Worm (Caenorhabditis elegans) whole organism, young adult: ENCODE results near the gene pkc-1.

ENCODE experiments used
- B0035.1 ChIP-seq: sonication (generic microtip); optimal IDR thresholded peaks from 2 replicates; lab custom pipeline; 2016; ENCODE audit warnings: missing genetic modification characterization, mild to moderate bottlenecking, missing compliant biosample characterization, missing genotype, missing genetic modification reagents
- B0336.3 ChIP-seq: fragments of 200-800 bp; sonication (Bioruptor generic); IDR thresholded peaks from 2 replicates; pipeline ENCODE4 v1.3.6; 2022; ENCODE audit warnings: missing genetic modification characterization, missing compliant biosample characterization
- F52B5.7 ChIP-seq: sonication (generic microtip); optimal IDR thresholded peaks from 2 replicates; lab custom pipeline; 2016; ENCODE audit warnings: mild to moderate bottlenecking, missing genetic modification characterization, missing compliant biosample characterization
- T07F8.4 ChIP-seq: sonication (generic microtip); optimal IDR thresholded peaks from 2 replicates; lab custom pipeline; 2016; ENCODE audit warnings: mild to moderate bottlenecking, missing genetic modification characterization, moderate library complexity, missing compliant biosample characterization
- Y53F4B.3 ChIP-seq: fragments of 200-800 bp; sonication (Bioruptor generic); IDR thresholded peaks from 2 replicates; pipeline ENCODE4 v1.3.6; 2022; ENCODE audit warnings: missing genetic modification reagents, missing genetic modification characterization, missing compliant biosample characterization
- Y53G8AR.9 ChIP-seq: fragments of 200-800 bp; sonication (Bioruptor generic); conservative IDR thresholded peaks from 2 replicates; pipeline ENCODE4 v1.3.6; 2022; ENCODE audit warnings: missing genetic modification reagents, missing genetic modification characterization, missing compliant biosample characterization
- Y95B8A.8 ChIP-seq: fragments of 200-800 bp; sonication (Bioruptor generic); IDR thresholded peaks from 2 replicates; pipeline ENCODE4 v1.3.6; 2022; ENCODE audit warnings: missing genetic modification reagents, missing genetic modification characterization, missing compliant biosample characterization
- aptf-3 ChIP-seq: fragments of 200-800 bp; sonication (Bioruptor generic); IDR thresholded peaks from 2 replicates; pipeline ENCODE4 v1.3.6; 2022; ENCODE audit warnings: missing genetic modification characterization, missing compliant biosample characterization
- athp-1 ChIP-seq: sonication (generic microtip); optimal IDR thresholded peaks from 2 replicates; lab custom pipeline; 2017; ENCODE audit warnings: mild to moderate bottlenecking, missing genetic modification characterization, missing compliant biosample characterization
- attf-3 ChIP-seq: fragments of 200-800 bp; sonication (Bioruptor generic); conservative IDR thresholded peaks from 2 replicates; pipeline ENCODE4 v1.3.6; 2022; ENCODE audit warnings: missing genetic modification reagents, missing genetic modification characterization, missing compliant biosample characterization
- attf-5 ChIP-seq: fragments of 200-800 bp; sonication (Bioruptor generic); optimal IDR thresholded peaks from 2 replicates; lab custom pipeline; 2018; ENCODE audit warnings: mild to moderate bottlenecking, missing genetic modification characterization, missing compliant biosample characterization
- attf-6 ChIP-seq: fragments of 200-800 bp; sonication (Bioruptor generic); IDR thresholded peaks from 2 replicates; pipeline ENCODE4 v1.3.6; 2022; ENCODE audit warnings: missing genetic modification reagents, missing genetic modification characterization, missing compliant biosample characterization
- cebp-2 ChIP-seq: fragments of 200-800 bp; sonication (Bioruptor generic); IDR thresholded peaks from 2 replicates; pipeline ENCODE4 v1.3.6; 2022; ENCODE audit warnings: missing genetic modification characterization, missing compliant biosample characterization
- dox-1 ChIP-seq: fragments of 200-800 bp; sonication (Bioruptor generic); IDR thresholded peaks from 2 replicates; pipeline ENCODE4 v1.3.6; 2022; ENCODE audit warnings: missing genetic modification reagents, missing genetic modification characterization, missing compliant biosample characterization
- dpl-1 ChIP-seq: fragments of 150-350 bp; optimal IDR thresholded peaks from 2 replicates; lab custom pipeline; 2014; ENCODE audit warnings: missing biosample characterization, missing genetic modification reagents, missing genetic modification characterization
- egl-18 ChIP-seq: fragments of 200-800 bp; sonication (Bioruptor generic); IDR thresholded peaks from 2 replicates; pipeline ENCODE4 v1.3.6; 2022; ENCODE audit warnings: missing genetic modification reagents, missing genetic modification characterization, missing compliant biosample characterization
- egl-44 ChIP-seq: fragments of 200-800 bp; sonication (Bioruptor generic); IDR thresholded peaks from 2 replicates; pipeline ENCODE4 v1.3.6; 2022; ENCODE audit warnings: missing genetic modification reagents, missing genetic modification characterization, missing compliant biosample characterization
- egrh-3 ChIP-seq: fragments of 200-800 bp; sonication (Bioruptor generic); IDR thresholded peaks from 2 replicates; pipeline ENCODE4 v1.3.6; 2022; ENCODE audit warnings: missing genetic modification reagents, missing genetic modification characterization, missing compliant biosample characterization
- ets-4 ChIP-seq: fragments of 200-800 bp; sonication (Bioruptor generic); optimal IDR thresholded peaks from 2 replicates; lab custom pipeline; 2018; ENCODE audit warnings: mild to moderate bottlenecking, missing genetic modification characterization, missing compliant biosample characterization
- gei-17 ChIP-seq: fragments of 200-800 bp; sonication (Bioruptor generic); optimal IDR thresholded peaks from 2 replicates; lab custom pipeline; 2018; ENCODE audit warnings: mild to moderate bottlenecking, missing genetic modification characterization, missing compliant biosample characterization
- hmg-1.2 ChIP-seq: fragments of 200-800 bp; sonication (Bioruptor generic); IDR thresholded peaks from 2 replicates; pipeline ENCODE4 v1.3.6; 2022; ENCODE audit warnings: missing genetic modification reagents, missing genetic modification characterization, missing compliant biosample characterization
- let-607 ChIP-seq, 2 experiments: fragments of 200-800 bp in 1 of 2; sonication (Bioruptor generic) in 1 of 2; sonication (generic microtip) in 1 of 2; optimal IDR thresholded peaks; 2 replicates each; lab custom pipeline; 2016 to 2018; ENCODE audit warnings: mild to moderate bottlenecking in 2 of 2, missing compliant biosample characterization in 2 of 2, missing genetic modification characterization in 2 of 2, moderate library complexity in 2 of 2, missing genotype in 1 of 2
- lin-40 ChIP-seq: sonication (generic microtip); optimal IDR thresholded peaks from 2 replicates; lab custom pipeline; 2016; ENCODE audit warnings: missing genetic modification characterization, mild to moderate bottlenecking, missing compliant biosample characterization, missing genotype, missing genetic modification reagents
- lsl-1 ChIP-seq: fragments of 200-800 bp; sonication (Bioruptor generic); optimal IDR thresholded peaks from 2 replicates; lab custom pipeline; 2018; ENCODE audit warnings: mild to moderate bottlenecking, missing genetic modification characterization, moderate library complexity, missing compliant biosample characterization
- madf-10 ChIP-seq: sonication (generic microtip); optimal IDR thresholded peaks from 2 replicates; lab custom pipeline; 2016; ENCODE audit warnings: mild to moderate bottlenecking, missing genetic modification characterization, missing compliant biosample characterization
- mcd-1 ChIP-seq: fragments of 200-800 bp; sonication (Bioruptor generic); IDR thresholded peaks from 2 replicates; pipeline ENCODE4 v1.3.6; 2022; ENCODE audit warnings: missing genetic modification reagents, missing genetic modification characterization, missing compliant biosample characterization
- mxl-1 ChIP-seq: sonication (generic microtip); optimal IDR thresholded peaks from 2 replicates; lab custom pipeline; 2016; ENCODE audit warnings: missing genetic modification characterization, missing compliant biosample characterization
- nfya-1 ChIP-seq: sonication (generic microtip); optimal IDR thresholded peaks from 2 replicates; lab custom pipeline; 2017; ENCODE audit warnings: antibody characterized with exemption, missing compliant biosample characterization, missing genetic modification characterization, borderline replicate concordance; ENCODE audit not compliant: insufficient read depth
- nfyb-1 ChIP-seq: fragments of 200-800 bp; sonication (Bioruptor generic); IDR thresholded peaks from 2 replicates; pipeline ENCODE4 v1.3.6; 2022; ENCODE audit warnings: missing genetic modification reagents, missing genetic modification characterization, missing compliant biosample characterization
- rcor-1 ChIP-seq: fragments of 200-800 bp; sonication (Bioruptor generic); IDR thresholded peaks from 2 replicates; pipeline ENCODE4 v1.3.6; 2022; ENCODE audit warnings: missing genetic modification reagents, missing genetic modification characterization, missing compliant biosample characterization
- repo-1 ChIP-seq: sonication (generic microtip); optimal IDR thresholded peaks from 2 replicates; lab custom pipeline; 2017; ENCODE audit warnings: mild to moderate bottlenecking, missing genetic modification characterization, missing compliant biosample characterization
- sea-2 ChIP-seq: fragments of 200-800 bp; sonication (Bioruptor generic); IDR thresholded peaks from 2 replicates; pipeline ENCODE4 v1.3.6; 2022; ENCODE audit warnings: missing genetic modification characterization, missing compliant biosample characterization
- somi-1 ChIP-seq: fragments of 200-800 bp; sonication (Bioruptor generic); optimal IDR thresholded peaks from 2 replicates; lab custom pipeline; 2018; ENCODE audit warnings: mild to moderate bottlenecking, missing genetic modification characterization, missing compliant biosample characterization
- tbp1 ChIP-seq: fragments of 200-800 bp; sonication (Bioruptor generic); optimal IDR thresholded peaks from 2 replicates; lab custom pipeline; 2018; ENCODE audit warnings: mild to moderate bottlenecking, missing genetic modification characterization, missing compliant biosample characterization
- tbx-9 ChIP-seq: sonication (generic microtip); optimal IDR thresholded peaks from 2 replicates; lab custom pipeline; 2016; ENCODE audit warnings: borderline replicate concordance, missing genetic modification characterization, inconsistent platforms, missing compliant biosample characterization
- unc-130 ChIP-seq: sonication (generic microtip); optimal IDR thresholded peaks from 2 replicates; lab custom pipeline; 2016; ENCODE audit warnings: missing genetic modification reagents, missing genetic modification characterization, missing compliant biosample characterization
- zfh-2 ChIP-seq: fragments of 200-800 bp; sonication (Bioruptor generic); conservative IDR thresholded peaks from 2 replicates; pipeline ENCODE4 v1.3.6; 2022; ENCODE audit warnings: missing genetic modification reagents, missing genetic modification characterization, missing compliant biosample characterization
- zim-3 ChIP-seq: sonication (generic microtip); optimal IDR thresholded peaks from 2 replicates; lab custom pipeline; 2017; ENCODE audit warnings: mild to moderate bottlenecking, missing genetic modification characterization, moderate library complexity, missing compliant biosample characterization
- ztf-18 ChIP-seq: sonication (generic microtip); optimal IDR thresholded peaks from 2 replicates; lab custom pipeline; 2016; ENCODE audit warnings: missing genotype, mild to moderate bottlenecking, missing genetic modification characterization, missing compliant biosample characterization
- ztf-25 ChIP-seq: fragments of 200-800 bp; sonication (Bioruptor generic); IDR thresholded peaks from 2 replicates; pipeline ENCODE4 v1.3.6; 2022; ENCODE audit warnings: missing genetic modification reagents, missing genetic modification characterization, missing compliant biosample characterization
- ztf-26 ChIP-seq: sonication (generic microtip); optimal IDR thresholded peaks from 2 replicates; lab custom pipeline; 2017; ENCODE audit warnings: missing genetic modification characterization, missing compliant biosample characterization

The pkc-1 gene

DNA sequence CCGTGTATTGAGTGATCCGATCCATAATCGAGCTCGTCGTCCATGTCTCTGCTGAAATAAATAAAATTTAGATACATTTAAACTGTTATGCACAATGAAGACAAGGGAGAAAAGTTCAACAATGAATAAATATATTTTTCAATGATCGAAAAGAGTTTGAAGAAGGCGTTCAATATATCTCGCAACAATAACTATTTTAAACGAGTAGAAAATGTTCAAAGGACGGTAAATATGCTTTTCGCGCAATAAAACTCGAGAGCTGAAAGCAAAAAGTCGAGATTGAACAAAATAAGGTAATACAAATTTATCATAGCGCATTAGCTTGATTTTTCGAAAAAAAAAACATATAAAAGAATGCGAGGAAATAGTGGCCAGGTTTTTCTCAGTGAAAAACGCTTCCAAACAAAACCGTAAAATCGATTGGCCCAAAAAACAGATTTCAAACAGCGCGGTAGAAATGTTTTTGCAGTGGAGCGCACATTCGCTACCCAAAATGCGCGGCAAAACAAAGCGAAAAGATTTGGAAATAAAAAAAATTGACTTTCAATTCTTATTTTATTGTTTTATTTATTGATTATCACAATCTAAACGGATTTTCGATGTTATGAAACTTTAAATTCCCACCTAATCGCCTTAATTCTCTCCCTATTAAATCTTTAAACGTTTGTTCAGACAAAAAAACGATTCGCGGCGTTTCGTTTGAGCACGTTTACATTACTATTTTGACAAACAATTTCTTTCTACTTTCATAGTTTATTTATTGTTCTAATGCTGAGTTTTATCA lies 9.1 kb upstream of the pkc-1 start, which contains the start of the genes kup-1 and F10C2.4 (continued):
- TF ChIP-seq T07F8.4 (tag; lab: Kevin White, UChicago): no peak
- no peak for TF ChIP-seq B0035.1
- TF ChIP-seq dox-1: peak; percentile 44; the same call in 1 of the 2 replicates
- TF ChIP-seq Y95B8A.8: no peak
- no peak for TF ChIP-seq nfya-1
- TF ChIP-seq attf-3 (GFP tag; lab: Robert Waterston, UW): no peak
- TF ChIP-seq mxl-1 (tag; lab: Kevin White, UChicago): no peak
- no peak for TF ChIP-seq Y53G8AR.9
- TF ChIP-seq unc-130 (GFP tag; lab: Kevin White, UChicago): no peak
- no peak for TF ChIP-seq hmg-1.2
- TF ChIP-seq egl-18 (GFP tag; lab: Robert Waterston, UW): no peak
- peak; percentile 81 for TF ChIP-seq dpl-1
- TF ChIP-seq somi-1: no peak
- TF ChIP-seq madf-10 (tag; lab: Kevin White, UChicago): no peak
- peak; percentile 21 for TF ChIP-seq lsl-1
- no peak for TF ChIP-seq egrh-3
- TF ChIP-seq sea-2 (GFP tag; lab: Robert Waterston, UW): no peak
- TF ChIP-seq gei-17: no peak
- TF ChIP-seq F52B5.7 (tag; lab: Kevin White, UChicago): no peak
- TF ChIP-seq athp-1 (tag; lab: Kevin White, UChicago): peak; percentile 14
- TF ChIP-seq repo-1 (tag; lab: Kevin White, UChicago): no peak
- TF ChIP-seq let-607 (tag; optimal IDR thresholded peaks at IDR 0.05; lab: Kevin White, UChicago): no peak
- TF ChIP-seq egl-44 (GFP tag; lab: Robert Waterston, UW): no peak
- TF ChIP-seq Y53F4B.3 (GFP tag; lab: Robert Waterston, UW): no peak
- no peak for TF ChIP-seq ets-4 (GFP tag; lab: Kevin White, UChicago)
- no peak for TF ChIP-seq ztf-26 (tag; lab: Kevin White, UChicago)
- TF ChIP-seq ztf-25 (GFP tag; lab: Robert Waterston, UW): no peak
- no peak for TF ChIP-seq zim-3
- TF ChIP-seq attf-6 (GFP tag; lab: Robert Waterston, UW): no peak
- TF ChIP-seq lin-40 (tag; lab: Kevin White, UChicago): no peak
- no peak for TF ChIP-seq B0336.3 (GFP tag; lab: Robert Waterston, UW)
- peak; percentile 86 for TF ChIP-seq attf-5 (GFP tag; lab: Kevin White, UChicago)
- no peak for TF ChIP-seq tbp1 (GFP tag; lab: Kevin White, UChicago)
- no peak for TF ChIP-seq tbx-9
- TF ChIP-seq ztf-18 (tag; lab: Kevin White, UChicago): no peak
- TF ChIP-seq, all 124 proteins: peak for 13

- TF ChIP-seq mcd-1 (0 out of 2 replicates have a peak, but pooled peaks have one; percentile 23), cebp-2 (0 out of 2 replicates have a peak, but pooled peaks have one; percentile 40), zfh-2 (GFP tag; lab: Robert Waterston, UW) (peak; percentile 84), T07F8.4 (tag; lab: Kevin White, UChicago) (no peak), rcor-1 (GFP tag; lab: Robert Waterston, UW) (no peak), nfyb-1 (GFP tag; lab: Robert Waterston, UW) (0 out of 2 replicates have a peak, but pooled peaks have one; percentile 25), aptf-3 (no peak)
Measured at ce11 chrV:12039755-12040154, 7.8 kb upstream of the pkc-1 start.
